Fruit fly (Drosophila melanogaster) whole organism, pupa: Measurements from ENCODE around the gene rst.

Experiments used
- CG10348 ChIP-seq: fragments of 200-800 bp; sonication (Bioruptor generic); IDR thresholded peaks from 2 replicates; pipeline ENCODE4 v1.3.6; 2022; ENCODE audit warnings: missing biosample characterization, missing genetic modification characterization
- CG14655 ChIP-seq: fragments of 200-800 bp; sonication (Bioruptor generic); optimal IDR thresholded peaks from 3 replicates; lab custom pipeline; 2017; ENCODE audit warnings: mild to moderate bottlenecking, missing biosample characterization, missing genetic modification reagents, missing genetic modification characterization
- CG15710 ChIP-seq: fragments of 200-800 bp; sonication (Bioruptor generic); optimal IDR thresholded peaks from 2 replicates; lab custom pipeline; 2018; ENCODE audit warnings: missing biosample characterization, mild to moderate bottlenecking, missing genetic modification characterization, moderate library complexity
- CG17806 ChIP-seq: fragments of 200-800 bp; sonication (Bioruptor generic); optimal IDR thresholded peaks from 2 replicates; lab custom pipeline; 2018; ENCODE audit warnings: missing biosample characterization, mild to moderate bottlenecking, missing genetic modification characterization, moderate library complexity
- CG34367 ChIP-seq: fragments of 200-800 bp; sonication (Bioruptor generic); optimal IDR thresholded peaks from 2 replicates; lab custom pipeline; 2018; ENCODE audit warnings: missing biosample characterization, mild to moderate bottlenecking, missing genetic modification characterization
- CG4496 ChIP-seq: fragments of 200-800 bp; sonication (Bioruptor generic); IDR thresholded peaks from 3 replicates; pipeline ENCODE4 v1.3.6; 2022; ENCODE audit warnings: missing biosample characterization, missing genetic modification characterization
- D1 ChIP-seq: fragments of 200-800 bp; sonication (Bioruptor generic); optimal IDR thresholded peaks from 2 replicates; lab custom pipeline; 2018; ENCODE audit warnings: missing biosample characterization, mild to moderate bottlenecking, missing genetic modification characterization, moderate library complexity
- EcR ChIP-seq: fragments of 200-800 bp; sonication (Bioruptor generic); optimal IDR thresholded peaks from 3 replicates; lab custom pipeline; 2019; ENCODE audit warnings: missing biosample characterization, missing genetic modification characterization, mild to moderate bottlenecking, moderate library complexity, missing genetic modification reagents
- Snoo ChIP-seq: fragments of 200-800 bp; sonication (Bioruptor generic); optimal IDR thresholded peaks from 3 replicates; lab custom pipeline; 2017; ENCODE audit warnings: missing biosample characterization, mild to moderate bottlenecking, missing genetic modification characterization, inconsistent platforms

DNA sequence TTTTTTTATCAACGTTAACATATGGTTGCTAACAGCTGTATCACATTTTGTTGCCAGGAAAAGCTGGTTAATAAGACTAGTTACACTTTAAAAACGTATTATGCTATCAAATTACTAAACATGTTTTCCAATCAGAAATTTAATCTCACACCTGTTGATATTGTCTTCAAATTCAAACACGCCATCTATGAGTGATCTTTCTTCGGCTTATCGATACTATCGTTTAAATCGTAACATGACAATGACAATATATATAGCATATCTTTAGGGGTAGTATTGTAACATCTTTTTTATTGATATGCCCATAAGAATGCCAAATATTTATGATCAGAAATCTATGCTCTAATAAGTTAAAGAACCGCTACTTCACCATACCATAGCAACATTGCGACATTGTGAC, 24.5 kb downstream of the rst start:
- TF ChIP-seq CG34367 (tag; lab: Kevin White, UChicago) (no peak), CG15710 (no peak), D1 (tag; lab: Kevin White, UChicago) (no peak), Snoo (no peak), EcR (GFP tag; lab: Kevin White, UChicago) (no peak), CG10348 (no peak), CG17806 (tag; lab: Kevin White, UChicago) (no peak), CG14655 (GFP tag; lab: Kevin White, UChicago) (no peak), CG4496 (GFP tag; lab: Robert Waterston, UW) (no peak)
